Fruit fly (Drosophila melanogaster) whole organism, wandering third instar larva: ENCODE measurements around the gene CG7300.

Experiments
- CG9705 ChIP-seq: fragments of 200-800 bp; sonication (Bioruptor generic); optimal IDR thresholded peaks from 2 replicates; lab custom pipeline; 2018; ENCODE audit warnings: missing biosample characterization, mild to moderate bottlenecking, missing genetic modification characterization
- Dfd ChIP-seq: fragments of >200 bp; optimal IDR thresholded peaks from 2 replicates; lab custom pipeline; 2017; ENCODE audit warnings: missing biosample characterization, missing genetic modification characterization
- br ChIP-seq: fragments of 200-800 bp; sonication (Bioruptor generic); optimal IDR thresholded peaks from 2 replicates; lab custom pipeline; 2016; ENCODE audit warnings: missing biosample characterization, missing genetic modification characterization

- no peak for TF ChIP-seq br (GFP tag; lab: Kevin White, UChicago)
- no peak for TF ChIP-seq CG9705 (GFP tag; lab: Kevin White, UChicago)
- no peak for TF ChIP-seq Dfd (GFP tag; lab: Kevin White, UChicago)
Measured at dm6 chr2L:10721535-10721934, 23.7 kb upstream of the CG7300 start.
